Worm (Caenorhabditis elegans) whole organism, early embryonic: Measurements from ENCODE around the gene acs-20.

Experiments used
- ama-1 ChIP-seq: fragments of 150-350 bp; optimal IDR thresholded peaks from 2 replicates; lab custom pipeline; 2014
- ceh-13 ChIP-seq: fragments of 200-800 bp; sonication (Bioruptor generic); optimal IDR thresholded peaks from 2 replicates; lab custom pipeline; 2018; ENCODE audit warnings: mild to moderate bottlenecking, missing genetic modification characterization, missing compliant biosample characterization
- ceh-36 ChIP-seq: sonication (generic microtip); optimal IDR thresholded peaks from 2 replicates; lab custom pipeline; 2016; ENCODE audit warnings: missing genetic modification characterization, inconsistent platforms, missing compliant biosample characterization

DNA sequence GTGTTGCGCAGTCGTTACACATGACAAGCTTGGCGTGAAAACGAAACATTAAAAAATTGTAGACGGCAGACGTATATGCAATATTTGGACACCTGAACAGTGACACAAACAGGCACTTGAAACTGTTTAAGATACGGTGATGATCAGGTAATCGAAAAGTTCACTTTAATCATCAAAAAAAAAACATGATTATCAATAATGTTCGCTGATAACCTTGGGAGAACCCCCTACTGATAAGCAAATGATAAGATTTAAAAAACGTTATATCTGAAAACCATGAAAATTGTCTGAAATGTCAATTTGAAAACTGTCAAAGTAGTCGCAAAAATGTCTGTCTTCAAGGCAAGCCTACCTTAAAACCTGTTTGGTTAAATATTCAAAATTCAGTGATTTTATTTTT lies 1.5 kb upstream of the acs-20 start:
- TF ChIP-seq ceh-36 (no peak), ceh-13 (no peak), ama-1 (lab: Kevin White, UChicago) (no peak)
